Fruit fly (Drosophila melanogaster) whole organism, prepupa: ENCODE measurements around the gene SmB.
A peak's percentile ranks its signal among the peaks of the same experiment; 100 is the strongest.

Source experiments
- CG10631 ChIP-seq: fragments of 200-800 bp; sonication (Bioruptor generic); optimal IDR thresholded peaks from 2 replicates; lab custom pipeline; 2016; ENCODE audit warnings: missing biosample characterization, missing genetic modification characterization
- CG10669 ChIP-seq: fragments of 200-800 bp; sonication (Bioruptor generic); optimal IDR thresholded peaks from 3 replicates; lab custom pipeline; 2018; ENCODE audit warnings: missing biosample characterization, mild to moderate bottlenecking, missing genetic modification characterization, moderate library complexity
- CG11762 ChIP-seq: fragments of 200-800 bp; sonication (Bioruptor generic); optimal IDR thresholded peaks from 3 replicates; lab custom pipeline; 2016; ENCODE audit warnings: missing biosample characterization, missing genetic modification characterization; ENCODE audit not compliant: insufficient read depth
- CG11902 ChIP-seq: fragments of 200-800 bp; sonication (Bioruptor generic); optimal IDR thresholded peaks from 3 replicates; lab custom pipeline; 2016; ENCODE audit warnings: missing biosample characterization, missing genetic modification characterization
- CG15336 ChIP-seq: fragments of 200-800 bp; sonication (Bioruptor generic); IDR thresholded peaks from 2 replicates; pipeline ENCODE4 v1.3.6; 2022; ENCODE audit warnings: missing biosample characterization, missing genetic modification characterization
- CG3032 ChIP-seq: fragments of 200-800 bp; optimal IDR thresholded peaks from 2 replicates; lab custom pipeline; 2019; ENCODE audit warnings: missing biosample characterization, mild to moderate bottlenecking, missing genetic modification characterization, moderate library complexity
- CG31627 ChIP-seq: fragments of 200-800 bp; sonication (Bioruptor generic); optimal IDR thresholded peaks from 3 replicates; lab custom pipeline; 2016; ENCODE audit warnings: missing biosample characterization, missing genetic modification characterization
- CG32006 ChIP-seq: fragments of 200-800 bp; sonication (Bioruptor generic); optimal IDR thresholded peaks from 3 replicates; lab custom pipeline; 2017; ENCODE audit warnings: missing biosample characterization, mild to moderate bottlenecking, missing genetic modification characterization
- CG34406 ChIP-seq: fragments of 200-800 bp; sonication (Bioruptor generic); optimal IDR thresholded peaks from 3 replicates; lab custom pipeline; 2016; ENCODE audit warnings: missing biosample characterization, missing genetic modification characterization
- CG3919 ChIP-seq: fragments of 200-800 bp; sonication (Bioruptor generic); optimal IDR thresholded peaks from 3 replicates; lab custom pipeline; 2016; ENCODE audit warnings: missing biosample characterization, missing genetic modification characterization
- CG4318 ChIP-seq: fragments of 200-800 bp; sonication (Bioruptor generic); optimal IDR thresholded peaks from 3 replicates; lab custom pipeline; 2017; ENCODE audit warnings: missing biosample characterization, mild to moderate bottlenecking, missing genetic modification characterization
- CG6163 ChIP-seq: fragments of 200-800 bp; sonication (Bioruptor generic); IDR thresholded peaks from 3 replicates; pipeline ENCODE4 v1.3.6; 2022; ENCODE audit warnings: missing biosample characterization, missing genetic modification characterization
- CG6792 ChIP-seq: fragments of 200-800 bp; sonication (Bioruptor generic); optimal IDR thresholded peaks from 3 replicates; lab custom pipeline; 2016; ENCODE audit warnings: missing biosample characterization, missing genetic modification characterization
- CG7368 ChIP-seq: fragments of 200-800 bp; sonication (Bioruptor generic); optimal IDR thresholded peaks from 3 replicates; lab custom pipeline; 2016; ENCODE audit warnings: missing biosample characterization, missing genetic modification characterization
- CG8119 ChIP-seq: fragments of 200-800 bp; sonication (Bioruptor generic); IDR thresholded peaks from 3 replicates; pipeline ENCODE4 v1.3.6; 2022; ENCODE audit warnings: missing biosample characterization, missing genetic modification characterization
- Eip75B ChIP-seq: fragments of 200-800 bp; sonication (Bioruptor generic); optimal IDR thresholded peaks from 3 replicates; lab custom pipeline; 2016; ENCODE audit warnings: missing biosample characterization, missing genetic modification characterization
- Eip78C ChIP-seq: fragments of 200-800 bp; sonication (Bioruptor generic); peaks from one replicate; lab custom pipeline; 2016; ENCODE audit warnings: missing biosample characterization, missing genetic modification characterization
- Ets21C ChIP-seq: fragments of 200-800 bp; sonication (Bioruptor generic); optimal IDR thresholded peaks from 3 replicates; lab custom pipeline; 2016; ENCODE audit warnings: missing biosample characterization, missing genetic modification characterization
- Ets96B ChIP-seq: fragments of 200-800 bp; optimal IDR thresholded peaks from 2 replicates; lab custom pipeline; 2019; ENCODE audit warnings: missing biosample characterization, mild to moderate bottlenecking, missing genetic modification characterization, moderate library complexity
- Gug ChIP-seq: fragments of 200-800 bp; sonication (Bioruptor generic); IDR thresholded peaks from 2 replicates; pipeline ENCODE4 v1.3.6; 2022; ENCODE audit warnings: missing biosample characterization, missing genetic modification characterization
- Hr39 ChIP-seq: fragments of 200-800 bp; sonication (Bioruptor generic); optimal IDR thresholded peaks from 2 replicates; lab custom pipeline; 2016; ENCODE audit warnings: missing biosample characterization, missing genetic modification characterization
- Hr4 ChIP-seq: fragments of 200-800 bp; sonication (Bioruptor generic); optimal IDR thresholded peaks from 3 replicates; lab custom pipeline; 2016; ENCODE audit warnings: missing biosample characterization, missing genetic modification characterization
- Lpt ChIP-seq: fragments of 200-800 bp; sonication (Bioruptor generic); optimal IDR thresholded peaks from 3 replicates; lab custom pipeline; 2016; ENCODE audit warnings: missing biosample characterization, missing genetic modification characterization
- Met ChIP-seq: fragments of 200-800 bp; sonication (Bioruptor generic); optimal IDR thresholded peaks from 3 replicates; lab custom pipeline; 2016; ENCODE audit warnings: missing biosample characterization, missing genetic modification characterization
- OdsH ChIP-seq: fragments of 200-800 bp; sonication (Bioruptor generic); optimal IDR thresholded peaks from 3 replicates; lab custom pipeline; 2016; ENCODE audit warnings: missing biosample characterization, missing genetic modification characterization
- Smox ChIP-seq: fragments of 200-800 bp; sonication (Bioruptor generic); optimal IDR thresholded peaks from 3 replicates; lab custom pipeline; 2016; ENCODE audit warnings: missing biosample characterization, missing genetic modification characterization
- Sox102F ChIP-seq: fragments of 200-800 bp; sonication (Bioruptor generic); optimal IDR thresholded peaks from 2 replicates; lab custom pipeline; 2016; ENCODE audit warnings: missing biosample characterization, mild to moderate bottlenecking, missing genetic modification characterization
- Sox14 ChIP-seq: fragments of 200-800 bp; sonication (Bioruptor generic); optimal IDR thresholded peaks from 3 replicates; lab custom pipeline; 2016; ENCODE audit warnings: missing biosample characterization, missing genetic modification characterization
- Sox15 ChIP-seq: fragments of 200-800 bp; sonication (Bioruptor generic); optimal IDR thresholded peaks from 3 replicates; lab custom pipeline; 2016; ENCODE audit warnings: missing biosample characterization, missing genetic modification characterization
- achi ChIP-seq: fragments of 200-800 bp; sonication (Bioruptor generic); optimal IDR thresholded peaks from 3 replicates; lab custom pipeline; 2016; ENCODE audit warnings: missing biosample characterization, missing genetic modification characterization
- acj6 ChIP-seq: fragments of 200-800 bp; sonication (Bioruptor generic); optimal IDR thresholded peaks from 3 replicates; lab custom pipeline; 2016; ENCODE audit warnings: missing biosample characterization, missing genetic modification characterization
- cyc ChIP-seq: fragments of 200-800 bp; sonication (Bioruptor generic); optimal IDR thresholded peaks from 3 replicates; lab custom pipeline; 2016; ENCODE audit warnings: missing biosample characterization, missing genetic modification characterization
- dsx ChIP-seq: fragments of 200-800 bp; optimal IDR thresholded peaks from 3 replicates; lab custom pipeline; 2019; ENCODE audit warnings: missing biosample characterization, mild to moderate bottlenecking, missing genetic modification characterization, moderate library complexity; ENCODE audit not compliant: poor library complexity, severe bottlenecking
- eg ChIP-seq: fragments of 200-800 bp; sonication (Bioruptor generic); IDR thresholded peaks from 3 replicates; pipeline ENCODE4 v1.3.6; 2022; ENCODE audit warnings: missing biosample characterization, missing genetic modification characterization
- esn ChIP-seq: fragments of 200-800 bp; sonication (Bioruptor generic); optimal IDR thresholded peaks from 2 replicates; lab custom pipeline; 2016; ENCODE audit warnings: missing biosample characterization, mild to moderate bottlenecking, missing genetic modification characterization, moderate library complexity
- fkh ChIP-seq: fragments of 200-800 bp; sonication (Bioruptor generic); optimal IDR thresholded peaks from 3 replicates; lab custom pipeline; 2017; ENCODE audit warnings: missing biosample characterization, mild to moderate bottlenecking, missing genetic modification characterization, moderate library complexity
- lz ChIP-seq: fragments of 200-800 bp; sonication (Bioruptor generic); optimal IDR thresholded peaks from 3 replicates; lab custom pipeline; 2016; ENCODE audit warnings: missing biosample characterization, missing genetic modification characterization
- net ChIP-seq: fragments of 200-800 bp; sonication (Bioruptor generic); optimal IDR thresholded peaks from 3 replicates; lab custom pipeline; 2016; ENCODE audit warnings: missing biosample characterization, missing genetic modification characterization
- pdm3 ChIP-seq: fragments of 200-800 bp; sonication (Bioruptor generic); optimal IDR thresholded peaks from 3 replicates; lab custom pipeline; 2016; ENCODE audit warnings: missing biosample characterization, missing genetic modification characterization
- salr ChIP-seq, 2 experiments: fragments of 200-800 bp; sonication (Bioruptor generic); optimal IDR thresholded peaks; 3 replicates each; lab custom pipeline; 2016 to 2018; ENCODE audit warnings: missing biosample characterization in 2 of 2, missing genetic modification characterization in 2 of 2, mild to moderate bottlenecking in 1 of 2
- spab ChIP-seq: fragments of 200-800 bp; sonication (Bioruptor generic); optimal IDR thresholded peaks from 2 replicates; lab custom pipeline; 2017; ENCODE audit warnings: missing biosample characterization, mild to moderate bottlenecking, missing genetic modification characterization, missing genetic modification reagents
- ss ChIP-seq, 2 experiments: fragments of 200-800 bp; sonication (Bioruptor generic); optimal IDR thresholded peaks; 2 replicates in 1 of 2; 3 replicates in 1 of 2; lab custom pipeline; 2017 to 2018; ENCODE audit warnings: mild to moderate bottlenecking in 2 of 2, missing biosample characterization in 2 of 2, missing genetic modification characterization in 2 of 2, moderate library complexity in 1 of 2
- svp ChIP-seq: fragments of 200-800 bp; sonication (Bioruptor generic); peaks from one replicate; lab custom pipeline; 2016; ENCODE audit warnings: missing biosample characterization, missing genetic modification characterization
- topi ChIP-seq: fragments of 200-800 bp; sonication (Bioruptor generic); optimal IDR thresholded peaks from 3 replicates; lab custom pipeline; 2016; ENCODE audit warnings: missing biosample characterization, missing genetic modification characterization

SmB gene

DNA sequence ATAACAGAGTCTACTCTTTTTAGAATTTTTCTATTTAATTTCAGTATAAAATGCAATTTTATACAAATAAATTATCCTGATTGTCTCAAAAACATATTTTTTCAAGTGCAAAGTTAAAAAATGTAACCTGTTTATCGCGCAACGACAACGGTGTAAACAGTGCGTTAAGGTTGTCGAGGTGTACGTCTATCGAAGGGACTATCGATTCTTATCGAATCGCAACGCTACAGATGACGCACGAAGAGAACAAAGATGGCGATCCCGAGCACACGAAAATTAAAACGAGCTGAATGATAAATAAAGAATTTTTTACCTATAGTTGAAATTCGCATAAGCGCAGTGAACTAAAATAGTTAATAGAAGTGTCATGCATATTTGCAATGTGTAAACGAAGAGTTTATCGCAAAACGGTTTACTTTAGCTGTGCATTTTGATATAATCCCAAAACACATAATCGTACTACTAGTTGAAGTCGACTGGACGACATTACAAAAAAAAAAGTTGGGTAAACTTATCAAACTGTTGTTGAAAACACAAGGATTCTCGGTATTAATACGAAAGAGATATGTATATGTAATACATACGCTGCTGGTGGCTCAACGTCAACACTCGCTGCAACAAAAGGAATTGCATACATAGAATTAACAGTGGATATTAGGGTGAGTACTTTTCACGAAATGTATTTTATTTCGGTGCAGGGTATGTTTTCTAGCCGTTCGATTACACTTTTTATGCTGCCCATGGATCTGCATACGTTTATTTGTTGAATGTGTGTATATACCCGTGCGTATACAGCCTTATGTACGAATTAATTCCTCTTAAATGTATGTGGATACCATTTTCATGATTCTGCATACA lies 38.3 kb downstream of the SmB start, which contains the start of gene da (continued):
- peak; percentile 47 for TF ChIP-seq fkh (GFP tag; lab: Kevin White, UChicago)

DNA sequence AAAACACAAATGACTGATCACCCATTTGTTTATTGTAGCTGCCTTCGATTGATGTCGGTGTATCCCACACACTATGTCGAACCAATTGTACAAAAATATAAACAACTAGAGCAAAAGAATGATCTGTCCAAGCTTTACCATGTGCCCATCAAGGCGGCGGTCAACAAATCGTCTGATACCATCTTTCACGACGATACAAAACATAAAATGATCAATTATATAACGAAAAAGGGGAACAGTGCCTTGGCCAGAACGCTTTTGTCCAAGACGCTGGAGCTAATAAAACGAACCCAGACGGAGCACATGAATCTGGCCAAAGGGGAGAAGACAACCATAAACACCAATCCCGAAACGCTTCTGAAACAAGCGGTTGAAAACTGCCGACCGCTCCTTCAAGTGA lies 39.6 kb downstream of the SmB start:
- TF ChIP-seq OdsH (GFP tag; lab: Kevin White, UChicago): no peak
- TF ChIP-seq CG31627 (GFP tag; lab: Kevin White, UChicago): no peak
- no peak for TF ChIP-seq Hr4
- no peak for TF ChIP-seq CG10669 (GFP tag; lab: Kevin White, UChicago)
- TF ChIP-seq Sox14 (GFP tag; lab: Kevin White, UChicago): no peak
- no peak for TF ChIP-seq Eip75B
- TF ChIP-seq CG3919 (GFP tag; lab: Kevin White, UChicago): no peak
- TF ChIP-seq CG34406: no peak
- no peak for TF ChIP-seq lz (GFP tag; lab: Kevin White, UChicago)
- TF ChIP-seq ss (GFP tag; optimal IDR thresholded peaks at IDR 0.05; lab: Kevin White, UChicago): no peak
- no peak for TF ChIP-seq Hr39
- TF ChIP-seq Sox102F (GFP tag; lab: Kevin White, UChicago): no peak
- TF ChIP-seq, all 60 proteins: peak for 0

DNA sequence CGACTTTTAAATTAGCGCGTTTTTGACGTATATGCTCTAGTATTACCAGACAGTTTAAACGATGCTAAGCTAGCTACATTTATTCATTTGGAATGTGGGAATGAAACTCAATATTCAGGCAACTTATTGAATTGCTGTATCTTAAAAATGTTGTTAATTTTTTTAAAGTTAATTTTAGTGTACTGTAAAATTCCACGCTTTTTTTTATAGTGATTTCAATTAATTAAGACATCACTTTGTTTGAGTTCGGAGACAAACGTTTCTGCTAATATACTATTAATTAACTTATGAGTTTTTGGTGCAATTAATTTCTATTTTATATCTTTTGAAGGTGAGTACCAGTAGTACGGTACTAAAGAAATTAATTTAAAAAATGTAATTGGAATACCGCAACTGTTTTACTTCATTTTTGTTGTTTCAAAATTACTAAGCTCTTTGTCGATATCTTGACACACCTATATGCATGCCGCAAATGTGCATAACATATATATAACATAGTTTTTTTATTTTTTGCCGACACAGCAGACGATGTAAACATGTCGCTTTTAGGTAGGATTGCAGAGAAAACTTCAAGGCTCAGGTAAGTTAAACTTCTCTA lies 40.1 kb downstream of the SmB start, which contains the start of the genes Cdk1 and mRpS7:
Gene Cdk1, minus strand, starts transcription at position 55 of the 598 bp plus-strand sequence.
Gene mRpS7, plus strand, starts transcription at position 455 of the 598 bp plus-strand sequence.
- TF ChIP-seq CG34406 (peak; percentile 55), CG4318 (GFP tag; lab: Kevin White, UChicago) (peak; percentile 57), achi (GFP tag; lab: Kevin White, UChicago) (peak; percentile 63), Smox (GFP tag; lab: Kevin White, UChicago) (peak; percentile 74), CG11902 (GFP tag; lab: Kevin White, UChicago) (peak; percentile 56), CG10631 (GFP tag; lab: Kevin White, UChicago) (peak; percentile 72), Ets21C (GFP tag; lab: Kevin White, UChicago) (peak; percentile 59), eg (GFP tag; lab: Robert Waterston, UW) (no peak; the same call in 1 of the 3 replicates), spab (no peak), CG7368 (GFP tag; lab: Kevin White, UChicago) (peak; percentile 22), pdm3 (GFP tag; lab: Kevin White, UChicago) (peak; percentile 78), Eip78C (peak; percentile 91), lz (GFP tag; lab: Kevin White, UChicago) (peak; percentile 61), CG11762 (GFP tag; lab: Kevin White, UChicago) (peak; percentile 44), OdsH (GFP tag; lab: Kevin White, UChicago) (peak; percentile 78), Met (GFP tag; lab: Kevin White, UChicago) (peak; percentile 72), acj6 (GFP tag; lab: Kevin White, UChicago) (peak; percentile 68), Hr39 (peak; percentile 71), dsx (GFP tag; lab: Kevin White, UChicago) (peak; percentile 57), Ets96B (tag; lab: Kevin White, UChicago) (peak; percentile 68), svp (GFP tag; lab: Kevin White, UChicago) (no peak), salr (GFP tag; optimal IDR thresholded peaks at IDR 0.05; lab: Kevin White, UChicago) (peak in 1 of 2 experiments; percentile 69), esn (GFP tag; lab: Kevin White, UChicago) (peak; percentile 77), CG3919 (GFP tag; lab: Kevin White, UChicago) (no peak), Sox15 (GFP tag; lab: Kevin White, UChicago) (peak; percentile 49), CG10669 (GFP tag; lab: Kevin White, UChicago) (peak; percentile 67), CG15336 (GFP tag; lab: Robert Waterston, UW) (peak; percentile 65), CG32006 (GFP tag; lab: Kevin White, UChicago) (no peak), Gug (GFP tag; lab: Robert Waterston, UW) (no peak), Lpt (peak; percentile 48), cyc (peak; percentile 72), CG6792 (GFP tag; lab: Kevin White, UChicago) (peak; percentile 53), CG3032 (peak; percentile 71), net (no peak), CG8119 (GFP tag; lab: Robert Waterston, UW) (peak; percentile 79; the same call in 2 of the 3 replicates), topi (GFP tag; lab: Kevin White, UChicago) (peak; percentile 74), Hr4 (peak; percentile 73), Eip75B (peak; percentile 69), Sox102F (GFP tag; lab: Kevin White, UChicago) (no peak), CG31627 (GFP tag; lab: Kevin White, UChicago) (peak; percentile 74), CG6163 (GFP tag; lab: Robert Waterston, UW) (no peak)
